Worm (Caenorhabditis elegans): ENCODE measurements around the gene rps-8.

DNA sequence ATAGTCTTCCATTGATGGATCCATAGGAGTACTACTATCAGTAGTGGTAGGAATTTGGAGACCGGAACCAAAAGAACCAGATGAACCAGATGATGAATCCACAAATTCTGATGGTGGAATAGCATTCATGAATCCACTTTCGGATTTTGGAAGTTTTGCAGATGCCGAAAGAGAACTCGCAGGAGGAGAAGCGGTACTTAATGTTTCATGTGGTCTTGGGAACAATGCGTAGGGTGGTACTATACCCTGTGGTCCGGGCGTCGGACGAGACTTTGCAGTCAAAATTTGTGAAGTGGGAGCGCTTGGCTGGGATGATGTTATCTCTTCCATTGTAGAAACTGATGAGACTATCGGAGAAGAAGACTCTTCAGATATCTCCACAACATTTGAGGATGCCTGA, 24.4 kb upstream of the rps-8 start:
- TF ChIP-seq nhr-10 (tag; optimal IDR thresholded peaks at IDR 0.05) (no peak), egl-27 (tag; optimal IDR thresholded peaks at IDR 0.05) (no peak), arid-1 (GFP tag; conservative IDR thresholded peaks at IDR 0.05) (no peak), lim-7 (GFP tag; IDR thresholded peaks at IDR 0.05) (no peak), mdl-1 (tag; optimal IDR thresholded peaks at IDR 0.05) (no peak), attf-4 (tag; optimal IDR thresholded peaks at IDR 0.05) (no peak), nhr-48 (tag; optimal IDR thresholded peaks at IDR 0.05) (no peak), snpc-4 (tag; optimal IDR thresholded peaks at IDR 0.05) (no peak), skn-1 (tag; optimal IDR thresholded peaks at IDR 0.05) (no peak), R02D3.7 (tag; optimal IDR thresholded peaks at IDR 0.05) (no peak), nhr-11 (tag; optimal IDR thresholded peaks at IDR 0.05) (no peak), ama-1 (optimal IDR thresholded peaks at IDR 0.05) (no peak)

All from whole organism, L4 larva.